Worm (Caenorhabditis elegans): ENCODE data around the gene M03C11.9.

Gene M03C11.9

ce11 chrIII:10389608-10390007, 1.9 kb downstream of the M03C11.9 start:
- TF ChIP-seq dao-5 (tag; optimal IDR thresholded peaks at IDR 0.05) (no peak), W03F9.2 (tag; optimal IDR thresholded peaks at IDR 0.05) (no peak), him-1 (tag; optimal IDR thresholded peaks at IDR 0.05) (no peak)

DNA sequence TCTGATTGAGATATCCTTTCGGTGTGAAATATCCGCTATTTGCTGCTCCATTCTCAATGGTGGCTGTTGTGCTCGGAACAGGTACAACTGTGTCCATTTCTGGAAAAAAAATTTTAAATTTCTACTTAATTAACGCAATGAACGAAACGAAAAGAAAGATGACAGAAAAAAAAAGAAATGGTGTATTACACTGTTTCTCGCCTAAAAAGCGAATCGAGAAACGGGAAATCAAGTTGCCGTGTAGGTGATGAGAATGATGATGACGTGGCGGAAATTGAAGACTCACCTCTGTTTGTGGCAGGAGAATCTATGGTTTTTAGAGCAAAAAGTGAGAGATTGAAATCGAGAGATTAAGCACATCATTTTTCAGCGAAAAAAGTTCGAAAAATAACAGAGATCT, 5.1 kb downstream of the M03C11.9 start, which contains the start of gene C38H2.3:
C38H2.3 (minus strand) TSS at position 101 of the 400 bp plus-strand sequence.
- TF ChIP-seq dao-5 (tag; optimal IDR thresholded peaks at IDR 0.05) (no peak), W03F9.2 (tag; optimal IDR thresholded peaks at IDR 0.05) (no peak), him-1 (tag; optimal IDR thresholded peaks at IDR 0.05) (no peak)

DNA sequence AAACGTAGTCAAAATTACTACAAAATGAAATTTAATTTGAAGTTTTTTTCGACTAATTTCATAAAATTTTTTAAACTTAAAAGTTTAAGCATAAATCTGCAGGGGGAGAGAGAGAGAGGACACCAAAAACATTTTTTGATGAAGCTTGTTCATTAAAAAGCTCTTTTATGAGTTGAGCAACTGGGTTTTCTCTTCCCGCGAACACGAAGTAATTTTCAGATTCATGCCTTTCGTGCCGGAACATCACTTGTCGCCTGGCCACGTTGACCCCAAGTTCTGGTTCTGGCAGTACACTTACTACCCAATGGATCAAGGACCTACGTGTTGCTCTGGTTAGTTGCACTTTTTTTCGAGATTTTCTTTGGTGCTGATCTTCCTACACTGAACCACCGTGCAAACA, 7.7 kb downstream of the M03C11.9 start:
- TF ChIP-seq dao-5 (tag; optimal IDR thresholded peaks at IDR 0.05) (no peak), him-1 (tag; optimal IDR thresholded peaks at IDR 0.05) (no peak), W03F9.2 (tag; optimal IDR thresholded peaks at IDR 0.05) (no peak)

DNA sequence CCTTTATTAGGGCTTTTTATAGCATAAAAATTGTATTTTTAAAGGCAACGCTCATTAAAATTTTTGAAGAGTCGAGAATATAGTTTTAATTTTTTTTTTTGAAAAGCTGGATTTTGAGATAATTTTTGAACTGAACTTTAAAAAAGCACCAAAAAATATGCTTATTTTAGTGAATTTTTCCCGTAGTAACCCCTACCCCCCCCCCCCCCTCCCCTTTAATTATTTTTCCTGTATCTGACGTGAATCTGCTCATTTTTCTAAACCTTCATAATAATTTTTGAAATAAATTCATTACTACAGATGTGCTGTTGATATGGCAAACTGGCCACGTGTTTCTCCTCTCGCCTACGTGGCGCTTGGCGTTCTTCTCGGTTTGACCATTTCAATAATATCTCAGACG, 10.1 kb downstream of the M03C11.9 start, which contains the start of gene C38H2.2:
C38H2.2 (plus strand) TSS at position 301 of the 400 bp plus-strand sequence.
- TF ChIP-seq him-1 (tag; optimal IDR thresholded peaks at IDR 0.05) (no peak), W03F9.2 (tag; optimal IDR thresholded peaks at IDR 0.05) (no peak), dao-5 (tag; optimal IDR thresholded peaks at IDR 0.05) (no peak)

DNA sequence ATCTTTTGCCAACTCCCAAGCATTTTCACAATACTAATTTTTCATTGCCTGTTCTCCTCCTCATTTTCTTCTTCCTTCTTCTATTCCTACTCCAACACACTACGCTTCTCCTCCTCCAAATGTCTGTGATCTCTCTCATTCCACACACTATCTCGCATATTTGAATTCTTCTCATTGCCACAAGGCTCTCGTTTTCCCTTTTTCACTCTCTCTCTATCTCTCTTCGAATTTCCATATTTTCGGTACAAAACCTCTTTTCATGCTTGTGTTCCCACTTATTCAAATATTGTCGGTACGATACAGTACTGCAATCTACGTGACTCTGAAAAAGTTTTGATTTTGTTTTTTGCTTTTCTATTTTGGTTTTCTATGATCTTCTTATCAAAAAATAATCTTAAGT, 10.9 kb downstream of the M03C11.9 start:
- TF ChIP-seq him-1 (tag; optimal IDR thresholded peaks at IDR 0.05) (no peak), W03F9.2 (tag; optimal IDR thresholded peaks at IDR 0.05) (no peak), dao-5 (tag; optimal IDR thresholded peaks at IDR 0.05) (no peak)

ce11 chrIII:10379632-10380031, 11.9 kb downstream of the M03C11.9 start:
- TF ChIP-seq dao-5 (tag; optimal IDR thresholded peaks at IDR 0.05) (no peak), him-1 (tag; optimal IDR thresholded peaks at IDR 0.05) (no peak), W03F9.2 (tag; optimal IDR thresholded peaks at IDR 0.05) (no peak)

ce11 chrIII:10378899-10379298, 12.6 kb downstream of the M03C11.9 start:
- TF ChIP-seq dao-5 (tag; optimal IDR thresholded peaks at IDR 0.05) (no peak), him-1 (tag; optimal IDR thresholded peaks at IDR 0.05) (no peak), W03F9.2 (tag; optimal IDR thresholded peaks at IDR 0.05) (no peak)

DNA sequence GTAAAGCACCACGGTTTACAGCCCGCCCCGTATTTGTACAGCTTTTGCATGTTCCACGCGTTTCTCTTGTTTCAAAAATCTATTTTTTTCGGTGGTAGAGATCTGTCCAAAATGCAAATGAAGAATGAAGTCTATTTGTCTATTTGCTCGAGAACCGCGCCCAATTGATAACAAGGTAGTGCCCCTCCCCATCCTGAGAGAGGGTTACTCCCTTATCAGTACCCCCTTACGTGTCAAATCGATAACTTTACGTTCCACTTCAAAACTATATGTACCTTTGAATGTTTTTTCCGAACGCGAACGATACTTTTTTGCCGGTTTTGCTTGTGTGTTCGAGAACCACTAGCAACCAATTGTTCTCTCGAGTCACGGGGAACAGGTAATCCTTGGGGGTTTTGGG, 15.5 kb downstream of the M03C11.9 start:
- TF ChIP-seq him-1 (tag; optimal IDR thresholded peaks at IDR 0.05) (no peak), dao-5 (tag; optimal IDR thresholded peaks at IDR 0.05) (no peak), W03F9.2 (tag; optimal IDR thresholded peaks at IDR 0.05) (no peak)

DNA sequence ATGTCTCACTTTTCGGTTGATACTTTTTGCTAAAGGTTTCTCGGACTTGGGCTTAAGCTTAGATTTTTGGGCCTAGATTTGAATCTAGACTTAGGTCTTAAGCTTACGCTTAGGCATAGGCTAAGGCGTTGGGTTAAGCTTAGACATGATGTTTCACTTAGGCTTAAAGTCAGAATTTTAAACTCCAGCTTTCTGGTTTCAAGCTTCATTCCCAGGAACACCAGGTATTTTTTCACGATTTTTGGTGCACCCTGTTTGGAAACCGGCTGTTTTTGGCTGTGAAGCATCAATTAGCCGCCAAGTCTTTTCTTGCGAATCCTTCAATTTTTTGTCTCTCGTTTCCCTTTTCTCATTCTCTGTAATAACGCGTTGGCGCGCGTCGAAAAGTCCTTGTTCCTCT, 17.7 kb downstream of the M03C11.9 start:
- TF ChIP-seq dao-5 (tag; optimal IDR thresholded peaks at IDR 0.05) (no peak), him-1 (tag; optimal IDR thresholded peaks at IDR 0.05) (no peak), W03F9.2 (tag; optimal IDR thresholded peaks at IDR 0.05) (no peak)

- TF ChIP-seq W03F9.2 (tag; optimal IDR thresholded peaks at IDR 0.05) (no peak), him-1 (tag; optimal IDR thresholded peaks at IDR 0.05) (no peak), dao-5 (tag; optimal IDR thresholded peaks at IDR 0.05) (no peak)
Measured at ce11 chrIII:10367355-10367909, 24.1 kb downstream of the M03C11.9 start.

- no peak for TF ChIP-seq dao-5 (tag; optimal IDR thresholded peaks at IDR 0.05)
- no peak for TF ChIP-seq W03F9.2 (tag; optimal IDR thresholded peaks at IDR 0.05)
- TF ChIP-seq him-1 (tag; optimal IDR thresholded peaks at IDR 0.05), result no peak
Measured at ce11 chrIII:10364656-10365055, 26.9 kb downstream of the M03C11.9 start, which contains the start of gene tbc-8. Gene tbc-8, plus strand, starts transcription at chrIII:10364956.

ce11 chrIII:10362920-10363319, 28.6 kb downstream of the M03C11.9 start:
- no peak for TF ChIP-seq him-1 (tag; optimal IDR thresholded peaks at IDR 0.05)

ce11 chrIII:10361456-10361855, 30.1 kb downstream of the M03C11.9 start:
- TF ChIP-seq him-1 (tag; optimal IDR thresholded peaks at IDR 0.05) (no peak), dao-5 (tag; optimal IDR thresholded peaks at IDR 0.05) (no peak)

DNA sequence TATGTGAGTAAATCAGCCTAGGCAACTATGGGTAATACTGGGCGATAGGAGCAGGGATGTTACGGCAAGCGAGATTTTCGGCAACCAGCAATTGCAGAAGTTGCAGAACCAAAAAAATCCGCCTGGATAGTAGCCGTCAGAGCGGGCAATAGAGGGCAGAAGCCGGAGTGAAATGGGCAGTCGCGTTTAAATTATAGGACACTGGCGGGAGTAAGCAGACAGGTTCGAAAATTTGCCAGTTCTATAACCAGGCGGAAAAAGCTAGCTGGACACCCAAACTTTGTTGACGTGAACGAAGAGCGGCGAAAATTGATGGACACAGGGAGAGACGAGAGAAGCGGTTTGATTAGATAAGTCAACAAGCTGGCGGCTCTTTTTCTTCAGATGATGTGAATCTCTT, 31.6 kb downstream of the M03C11.9 start:
- TF ChIP-seq him-1 (tag; optimal IDR thresholded peaks at IDR 0.05) (no peak), W03F9.2 (tag; optimal IDR thresholded peaks at IDR 0.05) (no peak), dao-5 (tag; optimal IDR thresholded peaks at IDR 0.05) (no peak)

DNA sequence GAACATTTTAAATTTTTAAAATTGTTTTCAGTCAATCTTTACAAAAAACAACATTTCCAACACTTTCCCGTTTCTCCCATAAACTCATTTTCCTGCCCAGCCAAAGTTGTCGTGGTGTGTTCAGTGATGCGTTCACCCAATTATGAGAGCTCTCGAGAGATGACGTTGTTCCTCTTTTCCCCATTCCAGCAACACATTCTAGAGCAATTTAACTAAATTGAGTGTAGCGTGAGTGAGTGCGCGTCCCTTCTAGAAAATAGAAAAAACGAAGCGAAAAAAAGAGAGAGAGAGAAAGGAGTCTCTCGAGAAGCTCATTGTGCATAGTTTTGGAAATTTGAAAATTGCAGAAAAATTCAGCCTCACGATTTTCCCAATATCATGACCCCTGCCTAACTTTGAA, 32.8 kb downstream of the M03C11.9 start:
- TF ChIP-seq dao-5 (tag; optimal IDR thresholded peaks at IDR 0.05) (no peak), W03F9.2 (tag; optimal IDR thresholded peaks at IDR 0.05) (no peak)
